Fruit fly (Drosophila melanogaster) S2 (cell line): ENCODE results near the gene DCTN6-p27.

Source experiments
- CG8478 ChIP-seq: fragments of >200 bp; optimal IDR thresholded peaks from 2 replicates; lab custom pipeline; 2018
- CTCF ChIP-seq, 2 experiments: fragments of >200 bp; optimal IDR thresholded peaks; 2 replicates each; lab custom pipeline; 2018

- TF ChIP-seq CG8478 (lab: Kevin White, UChicago) = no peak
- no peak for TF ChIP-seq CTCF (optimal IDR thresholded peaks at IDR 0.05; lab: Kevin White, UChicago)
Observed at dm6 chr2L:19155937-19156736, 24.0 kb downstream of the DCTN6-p27 start.
